Worm (Caenorhabditis elegans) whole organism, young adult: Measurements from ENCODE around the gene prx-13.
A peak's percentile ranks its signal among the peaks of the same experiment; 100 is the strongest.

Experiments used
- F33H1.4 ChIP-seq: fragments of 200-800 bp; sonication (Bioruptor generic); IDR thresholded peaks from 2 replicates; pipeline ENCODE4 v1.3.6; 2022; ENCODE audit warnings: missing genetic modification reagents, missing genetic modification characterization, missing compliant biosample characterization
- F39B2.1 ChIP-seq: fragments of 200-800 bp; sonication (Bioruptor generic); IDR thresholded peaks from 2 replicates; pipeline ENCODE4 v1.3.6; 2022; ENCODE audit warnings: missing genetic modification reagents, missing genetic modification characterization, missing compliant biosample characterization
- T26A5.8 ChIP-seq: sonication (generic microtip); optimal IDR thresholded peaks from 2 replicates; lab custom pipeline; 2016; ENCODE audit warnings: missing genetic modification characterization, missing compliant biosample characterization
- Y53G8AR.9 ChIP-seq: fragments of 200-800 bp; sonication (Bioruptor generic); conservative IDR thresholded peaks from 2 replicates; pipeline ENCODE4 v1.3.6; 2022; ENCODE audit warnings: missing genetic modification reagents, missing genetic modification characterization, missing compliant biosample characterization
- Y67H2A.10 ChIP-seq: fragments of 200-800 bp; sonication (Bioruptor generic); conservative IDR thresholded peaks from 2 replicates; pipeline ENCODE4 v1.3.6; 2022; ENCODE audit warnings: missing genetic modification reagents, missing genetic modification characterization, missing compliant biosample characterization
- Y95B8A.8 ChIP-seq: fragments of 200-800 bp; sonication (Bioruptor generic); IDR thresholded peaks from 2 replicates; pipeline ENCODE4 v1.3.6; 2022; ENCODE audit warnings: missing genetic modification reagents, missing genetic modification characterization, missing compliant biosample characterization
- atf-7 ChIP-seq: sonication (generic microtip); optimal IDR thresholded peaks from 2 replicates; lab custom pipeline; 2017; ENCODE audit warnings: mild to moderate bottlenecking, missing genetic modification characterization, missing compliant biosample characterization
- ccch-3 ChIP-seq: fragments of 200-800 bp; sonication (Bioruptor generic); optimal IDR thresholded peaks from 2 replicates; lab custom pipeline; 2018; ENCODE audit warnings: mild to moderate bottlenecking, missing genetic modification characterization, missing compliant biosample characterization
- ceh-27 ChIP-seq: fragments of 200-800 bp; sonication (Bioruptor generic); optimal IDR thresholded peaks from 2 replicates; lab custom pipeline; 2018; ENCODE audit warnings: mild to moderate bottlenecking, missing genetic modification characterization, moderate library complexity, missing compliant biosample characterization
- chd-7 ChIP-seq: sonication (generic microtip); optimal IDR thresholded peaks from 2 replicates; lab custom pipeline; 2016; ENCODE audit warnings: mild to moderate bottlenecking, missing genetic modification characterization, moderate library complexity, missing compliant biosample characterization
- dpff-1 ChIP-seq: sonication (generic microtip); optimal IDR thresholded peaks from 2 replicates; lab custom pipeline; 2017; ENCODE audit warnings: mild to moderate bottlenecking, missing genetic modification characterization, missing compliant biosample characterization
- dpl-1 ChIP-seq: fragments of 150-350 bp; optimal IDR thresholded peaks from 2 replicates; lab custom pipeline; 2014; ENCODE audit warnings: missing biosample characterization, missing genetic modification reagents, missing genetic modification characterization
- efl-1 ChIP-seq: fragments of 150-350 bp; optimal IDR thresholded peaks from 2 replicates; lab custom pipeline; 2014; ENCODE audit warnings: missing biosample characterization, missing genetic modification reagents, missing genetic modification characterization
- ets-4 ChIP-seq: fragments of 200-800 bp; sonication (Bioruptor generic); optimal IDR thresholded peaks from 2 replicates; lab custom pipeline; 2018; ENCODE audit warnings: mild to moderate bottlenecking, missing genetic modification characterization, missing compliant biosample characterization
- hlh-12 ChIP-seq: sonication (generic microtip); optimal IDR thresholded peaks from 2 replicates; lab custom pipeline; 2016; ENCODE audit warnings: missing genetic modification characterization, missing compliant biosample characterization
- hrde-1 ChIP-seq: sonication (generic microtip); optimal IDR thresholded peaks from 2 replicates; lab custom pipeline; 2016; ENCODE audit warnings: missing genetic modification characterization, mild to moderate bottlenecking, missing compliant biosample characterization, moderate library complexity, missing genotype, missing genetic modification reagents, borderline replicate concordance
- hsf-1 ChIP-seq: fragments of 200-800 bp; sonication (Bioruptor generic); IDR thresholded peaks from 2 replicates; pipeline ENCODE4 v1.3.6; 2022; ENCODE audit warnings: missing genetic modification reagents, missing genetic modification characterization, missing compliant biosample characterization
- let-607 ChIP-seq, 2 experiments: fragments of 200-800 bp in 1 of 2; sonication (Bioruptor generic) in 1 of 2; sonication (generic microtip) in 1 of 2; optimal IDR thresholded peaks; 2 replicates each; lab custom pipeline; 2016 to 2018; ENCODE audit warnings: mild to moderate bottlenecking in 2 of 2, missing compliant biosample characterization in 2 of 2, missing genetic modification characterization in 2 of 2, moderate library complexity in 2 of 2, missing genotype in 1 of 2
- lsl-1 ChIP-seq: fragments of 200-800 bp; sonication (Bioruptor generic); optimal IDR thresholded peaks from 2 replicates; lab custom pipeline; 2018; ENCODE audit warnings: mild to moderate bottlenecking, missing genetic modification characterization, moderate library complexity, missing compliant biosample characterization
- lsy-27 ChIP-seq: sonication (generic microtip); optimal IDR thresholded peaks from 2 replicates; lab custom pipeline; 2017; ENCODE audit warnings: missing genetic modification characterization, mild to moderate bottlenecking, missing compliant biosample characterization, antibody characterized with exemption, missing genotype, borderline replicate concordance; ENCODE audit not compliant: insufficient read depth
- madf-10 ChIP-seq: sonication (generic microtip); optimal IDR thresholded peaks from 2 replicates; lab custom pipeline; 2016; ENCODE audit warnings: mild to moderate bottlenecking, missing genetic modification characterization, missing compliant biosample characterization
- madf-6 ChIP-seq: fragments of 200-800 bp; sonication (Bioruptor generic); IDR thresholded peaks from 2 replicates; pipeline ENCODE4 v1.3.6; 2022; ENCODE audit warnings: missing genetic modification reagents, missing genetic modification characterization, missing compliant biosample characterization
- madf-8 ChIP-seq: fragments of 200-800 bp; sonication (Bioruptor generic); conservative IDR thresholded peaks from 2 replicates; pipeline ENCODE4 v1.3.6; 2022; ENCODE audit warnings: missing genetic modification reagents, missing genetic modification characterization, missing compliant biosample characterization
- nfyb-1 ChIP-seq: fragments of 200-800 bp; sonication (Bioruptor generic); IDR thresholded peaks from 2 replicates; pipeline ENCODE4 v1.3.6; 2022; ENCODE audit warnings: missing genetic modification reagents, missing genetic modification characterization, missing compliant biosample characterization
- nhr-80 ChIP-seq: sonication (generic microtip); optimal IDR thresholded peaks from 2 replicates; lab custom pipeline; 2016; ENCODE audit warnings: missing genetic modification characterization, missing compliant biosample characterization
- pbrm-1 ChIP-seq: fragments of 200-800 bp; sonication (Bioruptor generic); IDR thresholded peaks from 2 replicates; pipeline ENCODE4 v1.3.6; 2022; ENCODE audit warnings: missing genetic modification reagents, missing genetic modification characterization, missing compliant biosample characterization
- pha-4 ChIP-seq: fragments of 150-350 bp; sonication (generic microtip); optimal IDR thresholded peaks from 2 replicates; lab custom pipeline; 2014; ENCODE audit warnings: missing biosample characterization, missing genetic modification reagents, missing genetic modification characterization
- rcor-1 ChIP-seq: fragments of 200-800 bp; sonication (Bioruptor generic); IDR thresholded peaks from 2 replicates; pipeline ENCODE4 v1.3.6; 2022; ENCODE audit warnings: missing genetic modification reagents, missing genetic modification characterization, missing compliant biosample characterization
- repo-1 ChIP-seq: sonication (generic microtip); optimal IDR thresholded peaks from 2 replicates; lab custom pipeline; 2017; ENCODE audit warnings: mild to moderate bottlenecking, missing genetic modification characterization, missing compliant biosample characterization
- rpc-1 ChIP-seq, 2 experiments: fragments of 150-350 bp in 1 of 2; sonication (generic microtip) in 1 of 2; optimal IDR thresholded peaks; 2 replicates each; lab custom pipeline; 2014 to 2018; ENCODE audit warnings: missing biosample characterization in 1 of 2, missing genetic modification characterization in 1 of 2, missing genetic modification reagents in 1 of 2, missing genotype in 1 of 2
- sdz-38 ChIP-seq: sonication (generic microtip); optimal IDR thresholded peaks from 2 replicates; lab custom pipeline; 2016; ENCODE audit warnings: missing genotype, missing genetic modification characterization, missing compliant biosample characterization
- sea-2 ChIP-seq: fragments of 200-800 bp; sonication (Bioruptor generic); IDR thresholded peaks from 2 replicates; pipeline ENCODE4 v1.3.6; 2022; ENCODE audit warnings: missing genetic modification characterization, missing compliant biosample characterization
- snpc-1.1 ChIP-seq: sonication (generic microtip); optimal IDR thresholded peaks from 2 replicates; lab custom pipeline; 2017; ENCODE audit warnings: missing genetic modification characterization, mild to moderate bottlenecking, missing compliant biosample characterization, antibody characterized with exemption, moderate library complexity, missing genotype, missing genetic modification reagents; ENCODE audit not compliant: insufficient read depth
- snpc-3.4 ChIP-seq: sonication (generic microtip); optimal IDR thresholded peaks from 2 replicates; lab custom pipeline; 2017; ENCODE audit warnings: missing genetic modification characterization, mild to moderate bottlenecking, missing compliant biosample characterization, antibody characterized with exemption, moderate library complexity, missing genotype, missing genetic modification reagents
- snpc-4 ChIP-seq, 5 experiments: fragments of 150-350 bp in 1 of 5; sonication (generic microtip) in 4 of 5; optimal IDR thresholded peaks; 2 replicates each; lab custom pipeline; 2014 to 2018; ENCODE audit warnings: missing genetic modification characterization in 5 of 5, missing biosample characterization in 3 of 5, antibody characterized with exemption in 2 of 5, mild to moderate bottlenecking in 2 of 5, missing compliant biosample characterization in 2 of 5, missing genotype in 2 of 5, moderate library complexity in 2 of 5, missing genetic modification reagents in 1 of 5
- tbp1 ChIP-seq: fragments of 200-800 bp; sonication (Bioruptor generic); optimal IDR thresholded peaks from 2 replicates; lab custom pipeline; 2018; ENCODE audit warnings: mild to moderate bottlenecking, missing genetic modification characterization, missing compliant biosample characterization
- unc-62 ChIP-seq: fragments of 150-350 bp; optimal IDR thresholded peaks from 2 replicates; lab custom pipeline; 2014; ENCODE audit warnings: missing biosample characterization, missing genetic modification reagents, missing genetic modification characterization
- xnd-1 ChIP-seq: sonication (generic microtip); optimal IDR thresholded peaks from 2 replicates; lab custom pipeline; 2016; ENCODE audit warnings: missing genotype, missing genetic modification reagents, missing genetic modification characterization, missing compliant biosample characterization
- zfh-2 ChIP-seq: fragments of 200-800 bp; sonication (Bioruptor generic); conservative IDR thresholded peaks from 2 replicates; pipeline ENCODE4 v1.3.6; 2022; ENCODE audit warnings: missing genetic modification reagents, missing genetic modification characterization, missing compliant biosample characterization
- ztf-18 ChIP-seq: sonication (generic microtip); optimal IDR thresholded peaks from 2 replicates; lab custom pipeline; 2016; ENCODE audit warnings: missing genotype, mild to moderate bottlenecking, missing genetic modification characterization, missing compliant biosample characterization

prx-13 gene

ce11 chrII:7251978-7252377, at the start of gene prx-13, which contains the start of gene ada-2:
Gene prx-13 (minus strand): TSS chrII:7252015.
Gene ada-2 (plus strand): TSS chrII:7252259.
- TF ChIP-seq snpc-4 (GFP tag; optimal IDR thresholded peaks at IDR 0.05; lab: Kevin White, UChicago) (no peak), snpc-4 (tag; optimal IDR thresholded peaks at IDR 0.05; lab: Kevin White, UChicago) (peak in 1 of 4 experiments; percentile 15), hlh-12 (tag; lab: Kevin White, UChicago) (no peak), dpl-1 (GFP tag; lab: Kevin White, UChicago) (no peak), rpc-1 (optimal IDR thresholded peaks at IDR 0.05; lab: Kevin White, UChicago) (no peak), rpc-1 (tag; optimal IDR thresholded peaks at IDR 0.05; lab: Kevin White, UChicago) (no peak), nhr-80 (peak; percentile 62)

- TF ChIP-seq hsf-1 (GFP tag; lab: Robert Waterston, UW), result no peak
Observed at ce11 chrII:7299042-7299441, 47.2 kb upstream of the prx-13 start, which contains the start of gene C30G12.1. Gene C30G12.1 (plus strand): TSS chrII:7299342.

DNA sequence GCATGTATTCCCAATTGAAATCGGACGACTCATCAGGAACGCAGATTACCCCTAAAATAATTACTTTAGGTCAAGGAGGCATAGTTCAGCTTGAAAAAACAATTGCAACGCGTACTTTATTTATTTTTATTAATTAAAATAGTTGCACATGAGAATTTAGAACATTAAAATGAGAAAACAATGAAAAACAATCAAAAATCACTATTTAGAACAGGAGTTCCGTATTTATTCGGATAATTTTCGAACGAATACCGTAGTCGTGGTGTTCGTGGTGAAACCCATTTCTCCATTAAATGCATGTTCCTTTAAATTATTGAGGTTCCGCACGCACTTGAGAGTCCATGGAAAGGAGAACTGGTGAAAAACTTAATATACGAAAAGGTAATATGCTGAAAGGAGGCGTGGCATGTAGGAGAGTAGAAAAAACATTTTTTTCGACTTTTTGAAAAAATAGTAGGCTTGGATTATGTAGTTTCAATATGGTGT, 46.4 kb upstream of the prx-13 start, which contains the start of gene puf-8:
puf-8 (minus strand) TSS at position 51 of the 486 bp plus-strand sequence.
- TF ChIP-seq madf-10 (tag; lab: Kevin White, UChicago) (no peak), xnd-1 (tag; lab: Kevin White, UChicago) (peak; percentile 29), F33H1.4 (GFP tag; lab: Robert Waterston, UW) (peak; percentile 71), ztf-18 (tag; lab: Kevin White, UChicago) (peak; percentile 37), chd-7 (tag; lab: Kevin White, UChicago) (no peak), madf-6 (GFP tag; lab: Robert Waterston, UW) (peak; percentile 37), lsl-1 (GFP tag; lab: Kevin White, UChicago) (peak; percentile 77), pha-4 (tag; lab: Kevin White, UChicago) (no peak), hrde-1 (tag; lab: Kevin White, UChicago) (no peak), efl-1 (GFP tag; lab: Kevin White, UChicago) (peak; percentile 21), sdz-38 (tag; lab: Kevin White, UChicago) (no peak)
- TF ChIP-seq, all 124 proteins: peak for 6

ce11 chrII:7295917-7296316, 44.1 kb upstream of the prx-13 start, which contains the start of gene C30G12.6:
Gene C30G12.6 (minus strand): TSS chrII:7296017.
- no peak for TF ChIP-seq sea-2 (GFP tag; lab: Robert Waterston, UW)
- TF ChIP-seq snpc-3.4 (tag; lab: Kevin White, UChicago), result peak; percentile 33
- no peak for TF ChIP-seq Y67H2A.10 (GFP tag; lab: Robert Waterston, UW)
- TF ChIP-seq zfh-2, result no peak
- no peak for TF ChIP-seq Y95B8A.8 (GFP tag; lab: Robert Waterston, UW)
- TF ChIP-seq repo-1 (tag; lab: Kevin White, UChicago), result no peak
- no peak for TF ChIP-seq nfyb-1 (GFP tag; lab: Robert Waterston, UW)
- TF ChIP-seq Y53G8AR.9 (GFP tag; lab: Robert Waterston, UW), result no peak
- TF ChIP-seq atf-7, result no peak

DNA sequence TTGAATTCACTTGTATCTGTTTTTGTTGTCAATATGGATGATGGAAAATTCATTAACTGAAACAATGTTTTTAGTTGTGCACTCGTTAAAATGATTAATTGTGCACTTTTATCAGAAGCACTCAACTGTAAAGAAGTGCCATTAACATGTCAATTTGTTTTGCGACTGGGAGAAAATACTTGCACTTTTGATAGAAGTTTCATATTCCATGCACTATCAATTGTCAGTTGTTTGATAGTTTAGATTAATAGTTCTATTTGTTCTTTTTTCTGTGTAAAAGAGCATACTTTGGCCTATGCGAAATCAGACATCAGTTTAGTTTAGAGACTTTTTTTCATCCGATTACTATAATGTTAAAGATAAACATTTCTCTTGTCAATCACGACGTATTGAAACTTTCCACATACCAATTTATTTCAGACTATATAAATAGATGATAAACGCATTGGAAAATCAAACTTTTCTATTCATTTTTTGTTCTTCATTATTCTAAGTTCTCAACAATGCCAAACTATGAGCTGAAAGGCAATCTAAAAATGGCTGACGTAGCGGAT, 38.2 kb upstream of the prx-13 start, which contains the start of gene C30G12.2:
C30G12.2 (plus strand) TSS at position 504 of the 554 bp plus-strand sequence.
- TF ChIP-seq atf-7, result peak; percentile 51
- peak in 1 of 2 experiments; percentile 72 for TF ChIP-seq let-607 (tag; optimal IDR thresholded peaks at IDR 0.05; lab: Kevin White, UChicago)
- TF ChIP-seq lsy-27 (tag; lab: Kevin White, UChicago), result no peak
- no peak for TF ChIP-seq snpc-1.1 (tag; lab: Kevin White, UChicago)
- TF ChIP-seq tbp1 (GFP tag; lab: Kevin White, UChicago), result peak; percentile 32
- no peak for TF ChIP-seq rcor-1 (GFP tag; lab: Robert Waterston, UW)
- peak; percentile 96 for TF ChIP-seq unc-62
- no peak for TF ChIP-seq pbrm-1 (GFP tag; lab: Robert Waterston, UW)
- TF ChIP-seq ccch-3 (GFP tag; lab: Kevin White, UChicago), result no peak
- no peak for TF ChIP-seq madf-8 (GFP tag; lab: Robert Waterston, UW)
- no peak for TF ChIP-seq ceh-27
- no peak for TF ChIP-seq T26A5.8 (tag; lab: Kevin White, UChicago)
- no peak for TF ChIP-seq dpff-1 (tag; lab: Kevin White, UChicago)
- peak; percentile 34 for TF ChIP-seq ets-4
- no peak for TF ChIP-seq F39B2.1 (GFP tag; lab: Robert Waterston, UW)
